Worm (Caenorhabditis elegans): ENCODE data around the gene C47D12.2.

C47D12.2 gene

ce11 chrII:11695945-11696270 lies 19.8 kb downstream of the C47D12.2 start, which contains the start of gene xpf-1:
xpf-1 (plus strand) TSS chrII:11696171.
- no peak for TF ChIP-seq unc-62 (GFP tag; optimal IDR thresholded peaks at IDR 0.05)

ce11 chrII:11700200-11700599 lies 24.1 kb downstream of the C47D12.2 start, which contains the start of gene inos-1:
inos-1 (minus strand) TSS chrII:11700300.
- no peak for TF ChIP-seq unc-62 (GFP tag; optimal IDR thresholded peaks at IDR 0.05)

ce11 chrII:11700635-11701034 lies 24.5 kb downstream of the C47D12.2 start:
- no peak for TF ChIP-seq unc-62 (GFP tag; optimal IDR thresholded peaks at IDR 0.05)

ce11 chrII:11705787-11706186 lies 29.7 kb downstream of the C47D12.2 start, which contains the start of gene VF13D12L.3:
VF13D12L.3 (plus strand) TSS chrII:11706009.
- no peak for TF ChIP-seq unc-62 (GFP tag; optimal IDR thresholded peaks at IDR 0.05)

ce11 chrII:11709464-11709863 lies 33.4 kb downstream of the C47D12.2 start, which contains the start of gene fcmt-1:
fcmt-1 (minus strand) TSS chrII:11709564.
- TF ChIP-seq unc-62 (GFP tag; optimal IDR thresholded peaks at IDR 0.05), result no peak

ce11 chrII:11710771-11711170 lies 34.7 kb downstream of the C47D12.2 start:
- no peak for TF ChIP-seq unc-62 (GFP tag; optimal IDR thresholded peaks at IDR 0.05)

ce11 chrII:11713569-11713968 lies 37.5 kb downstream of the C47D12.2 start, which contains the start of gene F13D12.10:
F13D12.10 (plus strand) TSS chrII:11713799.
- no peak for TF ChIP-seq unc-62 (GFP tag; optimal IDR thresholded peaks at IDR 0.05)

ce11 chrII:11714728-11715127 lies 38.6 kb downstream of the C47D12.2 start:
- TF ChIP-seq unc-62 (GFP tag; optimal IDR thresholded peaks at IDR 0.05), result no peak

ce11 chrII:11719533-11719932 lies 43.4 kb downstream of the C47D12.2 start:
- TF ChIP-seq unc-62 (GFP tag; optimal IDR thresholded peaks at IDR 0.05), result no peak

- no peak for TF ChIP-seq unc-62 (GFP tag; optimal IDR thresholded peaks at IDR 0.05)
Measured at ce11 chrII:11720102-11720501, 44.0 kb downstream of the C47D12.2 start, which contains the start of gene F13D12.3. F13D12.3 (plus strand) TSS chrII:11720402.

ce11 chrII:11720819-11721218 lies 44.7 kb downstream of the C47D12.2 start:
- no peak for TF ChIP-seq unc-62 (GFP tag; optimal IDR thresholded peaks at IDR 0.05)

- no peak for TF ChIP-seq unc-62 (GFP tag; optimal IDR thresholded peaks at IDR 0.05)
Measured at ce11 chrII:11721604-11722003, 45.5 kb downstream of the C47D12.2 start.

ce11 chrII:11722164-11722563 lies 46.1 kb downstream of the C47D12.2 start:
- TF ChIP-seq unc-62 (GFP tag; optimal IDR thresholded peaks at IDR 0.05), result no peak

ce11 chrII:11723904-11724303 lies 47.8 kb downstream of the C47D12.2 start, which contains the start of gene ldh-1:
ldh-1 (plus strand) TSS chrII:11724204.
- TF ChIP-seq unc-62 (GFP tag; optimal IDR thresholded peaks at IDR 0.05), result no peak

ce11 chrII:11724362-11724761 lies 48.3 kb downstream of the C47D12.2 start:
- no peak for TF ChIP-seq unc-62 (GFP tag; optimal IDR thresholded peaks at IDR 0.05)

- TF ChIP-seq unc-62 (GFP tag; optimal IDR thresholded peaks at IDR 0.05), result no peak
Measured at ce11 chrII:11725615-11726014, 49.5 kb downstream of the C47D12.2 start.

- no peak for TF ChIP-seq unc-62 (GFP tag; optimal IDR thresholded peaks at IDR 0.05)
Measured at ce11 chrII:11726470-11727106, 50.5 kb downstream of the C47D12.2 start, which contains the start of gene F13D12.5. F13D12.5 (plus strand) TSS chrII:11726814.
